Fruit fly (Drosophila melanogaster): ENCODE results near the gene Arr1.

Arr1 gene

dm6 chr2L:18077969-18078368, at the start of gene Arr1:
Gene Arr1, plus strand, starts transcription at chr2L:18078269.
- TF ChIP-seq CG32006 (GFP tag; optimal IDR thresholded peaks at IDR 0.05), result no peak
- TF ChIP-seq CG11902 (GFP tag; optimal IDR thresholded peaks at IDR 0.05), result no peak
- no peak for TF ChIP-seq CG11294 (GFP tag; IDR thresholded peaks at IDR 0.05)
- TF ChIP-seq CG10631 (GFP tag; optimal IDR thresholded peaks at IDR 0.05), result no peak
- TF ChIP-seq CG6276 (GFP tag; optimal IDR thresholded peaks at IDR 0.05), result no peak
- TF ChIP-seq Met (GFP tag; optimal IDR thresholded peaks at IDR 0.05), result no peak
- no peak for TF ChIP-seq CG8632 (GFP tag; optimal IDR thresholded peaks at IDR 0.05)
- TF ChIP-seq lz (GFP tag; optimal IDR thresholded peaks at IDR 0.05), result no peak
- TF ChIP-seq Eip78C (GFP tag), result no peak
- TF ChIP-seq cyc (GFP tag; optimal IDR thresholded peaks at IDR 0.05), result no peak
- TF ChIP-seq Blimp-1 (GFP tag; optimal IDR thresholded peaks at IDR 0.05), result no peak
- TF ChIP-seq Sox102F (GFP tag; optimal IDR thresholded peaks at IDR 0.05), result no peak
- no peak for TF ChIP-seq Eip75B (GFP tag; optimal IDR thresholded peaks at IDR 0.05)
- TF ChIP-seq Lpt (GFP tag; optimal IDR thresholded peaks at IDR 0.05), result no peak
- no peak for TF ChIP-seq pdm3 (GFP tag; optimal IDR thresholded peaks at IDR 0.05)
- TF ChIP-seq CG7368 (GFP tag; optimal IDR thresholded peaks at IDR 0.05), result no peak

- TF ChIP-seq CG11294 (GFP tag; IDR thresholded peaks at IDR 0.05) (no peak), svp (GFP tag) (no peak), Sox15 (GFP tag; optimal IDR thresholded peaks at IDR 0.05) (no peak), CG34406 (GFP tag; optimal IDR thresholded peaks at IDR 0.05) (no peak), vri (GFP tag; optimal IDR thresholded peaks at IDR 0.05) (no peak), CG6276 (GFP tag; optimal IDR thresholded peaks at IDR 0.05) (no peak), CG6163 (GFP tag; IDR thresholded peaks at IDR 0.05) (no peak), lz (GFP tag; optimal IDR thresholded peaks at IDR 0.05) (no peak), CG6808 (GFP tag; optimal IDR thresholded peaks at IDR 0.05) (no peak), Gug (GFP tag; IDR thresholded peaks at IDR 0.05) (no peak), ss (GFP tag; optimal IDR thresholded peaks at IDR 0.05) (no peak), topi (GFP tag; optimal IDR thresholded peaks at IDR 0.05) (no peak), CG9139 (GFP tag; optimal IDR thresholded peaks at IDR 0.05) (no peak), CG7368 (GFP tag; optimal IDR thresholded peaks at IDR 0.05) (no peak)
Measured at dm6 chr2L:18032741-18033140, 45.3 kb upstream of the Arr1 start.

DNA sequence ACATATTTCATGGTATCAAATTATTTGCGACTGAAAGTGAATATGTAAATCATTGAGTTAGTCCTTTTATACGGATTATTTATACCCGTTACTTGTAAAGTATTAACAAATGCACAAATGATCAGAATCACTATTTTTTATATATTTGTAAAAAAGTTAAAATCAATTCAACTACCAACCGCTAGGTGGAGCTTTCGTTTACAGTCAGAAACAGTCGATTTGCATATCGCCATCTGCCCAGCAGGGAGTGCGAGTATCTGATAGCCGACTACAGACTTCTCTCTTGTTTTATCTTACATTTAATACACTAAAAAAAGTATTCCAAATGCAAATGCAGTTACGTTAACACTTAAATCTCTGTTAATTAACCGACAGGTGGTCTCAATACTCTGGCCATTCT, 10.8 kb upstream of the Arr1 start:
- TF ChIP-seq CG8632 (GFP tag; optimal IDR thresholded peaks at IDR 0.05), result no peak
- TF ChIP-seq fd59A (GFP tag; optimal IDR thresholded peaks at IDR 0.05), result no peak
- no peak for TF ChIP-seq svp (GFP tag)
- no peak for TF ChIP-seq salr (GFP tag; optimal IDR thresholded peaks at IDR 0.05)

DNA sequence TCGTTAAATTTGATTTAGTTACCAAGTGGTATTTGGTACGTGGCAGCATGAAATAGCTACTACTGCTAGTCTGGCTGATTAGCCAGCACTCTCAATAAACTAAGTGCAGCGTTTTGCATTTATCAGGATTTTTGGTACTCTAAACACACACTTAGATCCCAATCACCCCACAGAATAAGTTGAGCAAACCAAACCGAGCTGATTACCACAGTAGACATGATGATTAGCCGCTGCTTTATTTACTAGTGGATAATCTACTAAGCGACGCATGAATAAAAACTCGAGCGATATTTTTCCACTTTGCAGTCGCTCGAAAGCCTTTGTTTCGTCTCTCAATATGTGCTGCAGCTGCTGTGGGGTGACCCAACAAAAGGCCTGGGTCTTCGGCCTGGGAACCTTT, 3.3 kb downstream of the Arr1 start, which contains the start of gene ninaD:
Gene ninaD (plus strand): TSS at position 301 of the 400 bp plus-strand sequence.
- TF ChIP-seq CG3919 (GFP tag; optimal IDR thresholded peaks at IDR 0.05) (no peak), Hr39 (GFP tag; optimal IDR thresholded peaks at IDR 0.05) (no peak), lz (GFP tag; optimal IDR thresholded peaks at IDR 0.05) (no peak), Eip93F (GFP tag; optimal IDR thresholded peaks at IDR 0.05) (no peak), Hr38 (GFP tag; optimal IDR thresholded peaks at IDR 0.05) (no peak), spab (GFP tag; optimal IDR thresholded peaks at IDR 0.05) (no peak), CG6792 (GFP tag; optimal IDR thresholded peaks at IDR 0.05) (no peak), CG11294 (GFP tag; IDR thresholded peaks at IDR 0.05) (no peak), CG6808 (GFP tag; optimal IDR thresholded peaks at IDR 0.05) (no peak), net (GFP tag; optimal IDR thresholded peaks at IDR 0.05) (no peak), CG1621 (tag; optimal IDR thresholded peaks at IDR 0.05) (no peak), dac (GFP tag; optimal IDR thresholded peaks at IDR 0.05) (no peak), CG8319 (GFP tag; optimal IDR thresholded peaks at IDR 0.05) (no peak), CG6854 (GFP tag; optimal IDR thresholded peaks at IDR 0.05) (no peak), Blimp-1 (GFP tag; optimal IDR thresholded peaks at IDR 0.05) (no peak), CG34406 (GFP tag; optimal IDR thresholded peaks at IDR 0.05) (no peak), OdsH (GFP tag; optimal IDR thresholded peaks at IDR 0.05) (no peak), pdm3 (GFP tag; optimal IDR thresholded peaks at IDR 0.05) (no peak)
